Worm (Caenorhabditis elegans) whole organism, L3 larva: ENCODE results near the gene R09E10.6.

ENCODE experiments used
- lin-39 ChIP-seq: fragments of 150-350 bp; optimal IDR thresholded peaks from 2 replicates; lab custom pipeline; 2018; ENCODE audit warnings: missing biosample characterization, missing genetic modification reagents, missing genetic modification characterization
- nhr-11 ChIP-seq: fragments of 150-350 bp; optimal IDR thresholded peaks from 2 replicates; lab custom pipeline; 2014; ENCODE audit warnings: missing biosample characterization, missing genetic modification characterization
- nhr-23 ChIP-seq: fragments of 150-350 bp; optimal IDR thresholded peaks from 2 replicates; lab custom pipeline; 2014; ENCODE audit warnings: missing biosample characterization, missing genetic modification reagents, missing genetic modification characterization
- nhr-76 ChIP-seq: fragments of 150-350 bp; sonication (generic microtip); optimal IDR thresholded peaks from 5 replicates; lab custom pipeline; 2014; ENCODE audit warnings: missing biosample characterization, missing genetic modification characterization

DNA sequence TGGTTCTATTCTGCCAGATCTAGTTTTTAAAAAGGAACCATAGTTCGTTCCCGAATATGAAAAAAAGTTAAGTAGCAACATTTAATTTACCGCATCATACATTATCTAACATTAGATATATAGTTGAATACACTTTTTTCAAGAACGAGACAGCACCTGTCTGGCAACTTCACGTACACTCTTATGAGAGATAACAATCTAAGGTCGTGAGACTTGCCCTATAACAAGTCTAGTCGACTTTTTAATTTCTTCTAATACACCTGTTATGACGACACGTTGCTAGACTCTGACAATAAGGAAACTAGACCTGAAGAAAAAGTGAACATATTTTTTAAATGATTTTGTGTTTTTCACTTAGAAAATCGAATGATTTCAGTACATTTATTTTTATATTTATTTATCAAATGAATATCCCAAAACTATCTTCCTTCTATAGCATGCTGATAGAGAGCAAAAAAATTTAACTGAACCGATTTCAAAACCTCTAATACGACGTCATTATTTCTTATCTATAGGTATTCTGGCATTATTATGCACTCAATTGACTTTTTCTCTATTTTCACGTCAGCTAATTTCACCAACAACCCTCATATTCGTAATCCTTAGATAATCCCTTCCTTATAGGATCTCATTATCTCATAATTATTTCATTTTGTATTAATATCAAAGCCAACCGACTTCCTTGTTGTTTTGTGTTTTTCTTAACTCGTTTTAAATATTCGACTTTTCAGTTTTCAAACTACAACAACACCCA, 40.9 kb downstream of the R09E10.6 start:
- TF ChIP-seq nhr-76 (tag; lab: Kevin White, UChicago) = no peak
- TF ChIP-seq nhr-23 = no peak
- no peak for TF ChIP-seq nhr-11 (tag; lab: Kevin White, UChicago)
- no peak for TF ChIP-seq lin-39 (tag; lab: Kevin White, UChicago)
